Worm (Caenorhabditis elegans) whole organism, early embryonic: ENCODE measurements around the gene D1022.4.

Experiments
- B0310.2 ChIP-seq: sonication (generic microtip); optimal IDR thresholded peaks from 2 replicates; lab custom pipeline; 2016; ENCODE audit warnings: mild to moderate bottlenecking, missing genetic modification characterization, missing compliant biosample characterization
- F13C5.2 ChIP-seq: sonication (generic microtip); optimal IDR thresholded peaks from 2 replicates; lab custom pipeline; 2017; ENCODE audit warnings: mild to moderate bottlenecking, missing genetic modification characterization, inconsistent platforms, missing compliant biosample characterization
- aly-1 ChIP-seq: sonication (generic microtip); optimal IDR thresholded peaks from 2 replicates; lab custom pipeline; 2016; ENCODE audit warnings: missing genetic modification characterization, missing compliant biosample characterization
- ama-1 ChIP-seq: fragments of 150-350 bp; optimal IDR thresholded peaks from 2 replicates; lab custom pipeline; 2014
- ceh-13 ChIP-seq: fragments of 200-800 bp; sonication (Bioruptor generic); optimal IDR thresholded peaks from 2 replicates; lab custom pipeline; 2018; ENCODE audit warnings: mild to moderate bottlenecking, missing genetic modification characterization, missing compliant biosample characterization
- ceh-36 ChIP-seq: sonication (generic microtip); optimal IDR thresholded peaks from 2 replicates; lab custom pipeline; 2016; ENCODE audit warnings: missing genetic modification characterization, inconsistent platforms, missing compliant biosample characterization
- ets-7 ChIP-seq: sonication (generic microtip); optimal IDR thresholded peaks from 2 replicates; lab custom pipeline; 2016; ENCODE audit warnings: missing genotype, missing genetic modification characterization, missing compliant biosample characterization
- flt-1 ChIP-seq: fragments of 200-800 bp; sonication (Bioruptor generic); IDR thresholded peaks from 2 replicates; pipeline ENCODE4 v1.3.6; 2022; ENCODE audit warnings: missing genetic modification characterization, missing compliant biosample characterization
- hmbx-1 ChIP-seq: sonication (generic microtip); optimal IDR thresholded peaks from 2 replicates; lab custom pipeline; 2016; ENCODE audit warnings: mild to moderate bottlenecking, missing genetic modification characterization, missing compliant biosample characterization
- hmg-4 ChIP-seq: fragments of 200-800 bp; sonication (Bioruptor generic); optimal IDR thresholded peaks from 2 replicates; lab custom pipeline; 2018; ENCODE audit warnings: mild to moderate bottlenecking, missing genetic modification characterization, missing compliant biosample characterization
- hnd-1 ChIP-seq: sonication (generic microtip); optimal IDR thresholded peaks from 2 replicates; lab custom pipeline; 2016; ENCODE audit warnings: missing genetic modification characterization, missing compliant biosample characterization
- pes-1 ChIP-seq: fragments of 200-800 bp; sonication (Bioruptor generic); IDR thresholded peaks from 2 replicates; pipeline ENCODE4 v1.3.6; 2022; ENCODE audit warnings: missing genetic modification reagents, missing genetic modification characterization, missing compliant biosample characterization
- scrt-1 ChIP-seq: fragments of 200-800 bp; sonication (Bioruptor generic); IDR thresholded peaks from 2 replicates; pipeline ENCODE4 v1.3.6; 2022; ENCODE audit warnings: missing genetic modification characterization, missing compliant biosample characterization
- sea-1 ChIP-seq: fragments of 200-800 bp; sonication (Bioruptor generic); conservative IDR thresholded peaks from 2 replicates; pipeline ENCODE4 v1.3.6; 2022; ENCODE audit warnings: missing genetic modification characterization, missing compliant biosample characterization
- tbx-11 ChIP-seq: fragments of 200-800 bp; sonication (Bioruptor generic); IDR thresholded peaks from 2 replicates; pipeline ENCODE4 v1.3.6; 2022; ENCODE audit warnings: missing genetic modification characterization, missing compliant biosample characterization
- tbx-37 ChIP-seq: fragments of 200-800 bp; sonication (Bioruptor generic); conservative IDR thresholded peaks from 2 replicates; pipeline ENCODE4 v1.3.6; 2022; ENCODE audit warnings: missing genetic modification reagents, missing genetic modification characterization, missing compliant biosample characterization
- tra-4 ChIP-seq: sonication (generic microtip); optimal IDR thresholded peaks from 2 replicates; lab custom pipeline; 2017; ENCODE audit warnings: missing genetic modification characterization, missing compliant biosample characterization

D1022.4 gene

DNA sequence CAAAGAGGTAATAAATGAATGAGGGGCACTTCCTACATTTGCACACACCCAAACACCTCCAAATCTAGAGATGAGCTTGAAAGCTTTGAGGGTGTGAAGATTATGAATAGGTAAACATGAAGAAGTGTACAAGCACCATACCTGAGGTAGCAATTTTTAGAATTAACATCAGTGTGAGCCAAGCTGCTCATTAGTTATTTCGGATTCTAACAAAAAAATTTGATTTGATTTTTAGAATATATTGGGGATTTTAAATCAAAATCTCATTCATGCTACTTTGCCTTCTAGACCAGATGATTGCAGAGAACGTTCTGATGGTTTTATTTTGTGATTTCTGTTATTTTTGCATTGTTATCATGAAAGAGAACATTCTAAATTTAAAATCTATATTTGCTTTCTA is 43.3 kb downstream of the D1022.4 start:
- TF ChIP-seq ceh-13 (GFP tag; lab: Kevin White, UChicago) (no peak), sea-1 (GFP tag; lab: Robert Waterston, UW) (no peak), hmg-4 (no peak), tbx-11 (GFP tag; lab: Robert Waterston, UW) (no peak), B0310.2 (tag; lab: Kevin White, UChicago) (no peak), F13C5.2 (no peak), ets-7 (tag; lab: Kevin White, UChicago) (no peak), flt-1 (GFP tag; lab: Robert Waterston, UW) (no peak), hnd-1 (tag; lab: Kevin White, UChicago) (no peak), scrt-1 (no peak), ama-1 (lab: Kevin White, UChicago) (no peak)

ce11 chrII:7413275-7413674 is 43.8 kb downstream of the D1022.4 start:
- no peak for TF ChIP-seq tbx-11 (GFP tag; lab: Robert Waterston, UW)
- TF ChIP-seq aly-1 (tag; lab: Kevin White, UChicago) = no peak
- TF ChIP-seq sea-1 (GFP tag; lab: Robert Waterston, UW) = no peak

ce11 chrII:7411930-7412329 is 45.2 kb downstream of the D1022.4 start, which contains the start of gene K02A2.5:
TSS of gene K02A2.5 (minus strand) at chrII:7412030.
- TF ChIP-seq tbx-37 (no peak), hmbx-1 (tag; lab: Kevin White, UChicago) (no peak), hnd-1 (tag; lab: Kevin White, UChicago) (no peak), tbx-11 (GFP tag; lab: Robert Waterston, UW) (no peak), sea-1 (GFP tag; lab: Robert Waterston, UW) (no peak), flt-1 (GFP tag; lab: Robert Waterston, UW) (no peak), ama-1 (lab: Kevin White, UChicago) (no peak), B0310.2 (tag; lab: Kevin White, UChicago) (no peak), hmg-4 (no peak), ceh-36 (no peak), ceh-13 (GFP tag; lab: Kevin White, UChicago) (no peak)

DNA sequence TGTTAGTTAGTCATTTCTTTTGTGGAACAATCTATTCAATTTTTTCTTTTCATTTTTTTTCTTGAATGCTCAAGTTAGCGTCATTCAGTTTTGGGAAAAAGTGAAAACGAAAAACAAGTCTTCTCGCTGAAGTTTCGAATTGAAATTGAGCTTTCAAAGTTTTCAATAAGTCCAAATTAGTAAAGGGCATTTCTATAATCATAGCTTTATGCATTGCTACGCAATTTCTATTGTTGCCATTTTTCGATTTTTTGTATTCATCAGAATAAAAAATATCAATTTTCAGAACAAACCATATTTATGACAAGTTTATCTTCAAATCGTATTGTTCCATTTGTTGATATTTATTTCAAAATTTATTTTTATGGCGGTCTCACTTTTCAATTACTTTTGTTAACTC is 48.9 kb downstream of the D1022.4 start, which contains the start of gene srd-55:
TSS of gene srd-55 (plus strand) at position 301 of the 400 bp plus-strand sequence.
- no peak for TF ChIP-seq pes-1 (GFP tag; lab: Robert Waterston, UW)
- no peak for TF ChIP-seq ama-1 (lab: Kevin White, UChicago)
- no peak for TF ChIP-seq ceh-36
- no peak for TF ChIP-seq F13C5.2
- TF ChIP-seq sea-1 (GFP tag; lab: Robert Waterston, UW) = no peak
- TF ChIP-seq hnd-1 (tag; lab: Kevin White, UChicago) = no peak
- TF ChIP-seq hmbx-1 (tag; lab: Kevin White, UChicago) = no peak
- no peak for TF ChIP-seq aly-1 (tag; lab: Kevin White, UChicago)
- TF ChIP-seq B0310.2 (tag; lab: Kevin White, UChicago) = no peak
- TF ChIP-seq flt-1 (GFP tag; lab: Robert Waterston, UW) = no peak
- no peak for TF ChIP-seq tbx-37
- TF ChIP-seq ceh-13 (GFP tag; lab: Kevin White, UChicago) = no peak
- TF ChIP-seq ets-7 (tag; lab: Kevin White, UChicago) = no peak
- no peak for TF ChIP-seq scrt-1
- TF ChIP-seq tbx-11 (GFP tag; lab: Robert Waterston, UW) = no peak
- TF ChIP-seq hmg-4 = no peak
- TF ChIP-seq tra-4 (tag; lab: Kevin White, UChicago) = no peak

DNA sequence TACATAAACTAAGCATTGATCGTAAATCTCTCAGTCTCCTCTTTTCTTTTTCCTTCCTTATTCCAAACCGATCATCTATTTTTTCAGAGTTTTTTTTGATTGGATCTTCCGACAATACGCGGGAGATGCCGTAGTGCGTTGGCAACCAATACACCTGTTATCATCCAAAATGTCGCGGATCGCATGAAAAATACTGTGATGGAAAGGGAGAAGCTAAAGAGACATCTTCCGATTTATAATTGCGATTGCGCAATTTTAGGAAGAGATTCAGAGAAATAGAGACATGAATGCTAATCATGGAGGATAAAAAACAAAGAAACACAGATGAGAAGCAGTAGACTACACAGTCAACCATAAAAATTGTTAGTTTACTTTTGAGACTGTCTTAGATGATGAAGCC is 50.7 kb downstream of the D1022.4 start:
- no peak for TF ChIP-seq B0310.2 (tag; lab: Kevin White, UChicago)
- no peak for TF ChIP-seq tbx-11 (GFP tag; lab: Robert Waterston, UW)
- TF ChIP-seq pes-1 (GFP tag; lab: Robert Waterston, UW) = no peak
- no peak for TF ChIP-seq tbx-37
- TF ChIP-seq sea-1 (GFP tag; lab: Robert Waterston, UW) = no peak
